Worm (Caenorhabditis elegans): Measurements from ENCODE around the gene fubl-1.

The fubl-1 gene

DNA sequence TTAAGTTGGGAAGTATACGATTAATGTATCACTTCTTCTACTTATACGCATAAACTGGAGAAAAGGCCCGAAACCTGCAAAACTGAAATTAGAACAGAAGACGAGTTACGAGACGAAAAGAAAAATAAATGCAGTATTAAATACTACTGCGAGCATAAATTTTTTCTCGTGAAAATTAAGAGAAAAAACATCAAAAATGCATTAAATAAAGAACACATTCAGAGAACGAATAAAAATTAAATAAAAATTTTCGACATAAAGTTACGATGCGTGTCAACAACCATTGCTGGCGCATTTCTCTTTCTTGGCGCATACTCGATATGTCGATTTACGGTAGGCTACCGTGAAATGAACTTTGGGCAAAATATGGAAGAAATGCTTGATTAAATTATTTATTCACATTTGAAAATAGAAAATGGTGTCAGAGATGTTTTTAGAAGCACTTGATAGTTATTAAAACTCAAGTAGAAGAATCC lies 33.8 kb downstream of the fubl-1 start, which contains the start of the genes ZK856.19 and ZK856.11:
Gene ZK856.19 (minus strand): TSS at position 51 of the 476 bp plus-strand sequence.
Gene ZK856.11 (minus strand): TSS at position 76 of the 476 bp plus-strand sequence.
- TF ChIP-seq ama-1 (optimal IDR thresholded peaks at IDR 0.05): peak; percentile 6
- no peak for TF ChIP-seq hlh-17 (GFP tag; optimal IDR thresholded peaks at IDR 0.05; ENCODE audit: borderline replicate concordance)
- peak; percentile 21 to 47 (median 40) for TF ChIP-seq ceh-82 (tag; optimal IDR thresholded peaks at IDR 0.05)
- peak; percentile 50 for TF ChIP-seq lir-3 (tag; optimal IDR thresholded peaks at IDR 0.05; ENCODE audit: poor library complexity)
- TF ChIP-seq rnt-1 (tag; optimal IDR thresholded peaks at IDR 0.05): peak; percentile 70
- no peak for TF ChIP-seq hpl-2 (GFP tag; optimal IDR thresholded peaks at IDR 0.05)
- no peak for TF ChIP-seq nhr-12 (tag; optimal IDR thresholded peaks at IDR 0.05)
- TF ChIP-seq snpc-4 (tag; optimal IDR thresholded peaks at IDR 0.05): peak; percentile 69
- peak; percentile 58 to 73 (median 72) for TF ChIP-seq dpl-1 (GFP tag; optimal IDR thresholded peaks at IDR 0.05)
- TF ChIP-seq mdl-1 (tag; optimal IDR thresholded peaks at IDR 0.05): no peak
- no peak for TF ChIP-seq aha-1 (tag; optimal IDR thresholded peaks at IDR 0.05)
- TF ChIP-seq swsn-7 (tag; optimal IDR thresholded peaks at IDR 0.05): peak; percentile 77
- TF ChIP-seq ceh-90 (tag; optimal IDR thresholded peaks at IDR 0.05): no peak
- peak; percentile 70 to 75 for TF ChIP-seq lin-35 (GFP tag; optimal IDR thresholded peaks at IDR 0.05)
- TF ChIP-seq lin-13 (GFP tag; optimal IDR thresholded peaks at IDR 0.05): peak; percentile 1
- peak; percentile 83 for TF ChIP-seq nhr-47 (tag; optimal IDR thresholded peaks at IDR 0.05)
- TF ChIP-seq dsc-1 (tag; optimal IDR thresholded peaks at IDR 0.05): peak; percentile 69
- TF ChIP-seq ceh-63 (GFP tag; optimal IDR thresholded peaks at IDR 0.05): no peak
- TF ChIP-seq blmp-1 (tag; optimal IDR thresholded peaks at IDR 0.05): peak; percentile 76
- TF ChIP-seq C16A3.4 (tag; optimal IDR thresholded peaks at IDR 0.05): peak; percentile 68
- TF ChIP-seq nhr-76 (tag; optimal IDR thresholded peaks at IDR 0.05): no peak
- TF ChIP-seq sptf-1 (tag; optimal IDR thresholded peaks at IDR 0.05): no peak
- no peak for TF ChIP-seq unc-30 (tag; optimal IDR thresholded peaks at IDR 0.05)
- no peak for TF ChIP-seq C04F5.9 (tag; optimal IDR thresholded peaks at IDR 0.05)
- TF ChIP-seq fkh-8 (tag; optimal IDR thresholded peaks at IDR 0.05): no peak
- peak; percentile 37 for TF ChIP-seq lin-39 (tag; optimal IDR thresholded peaks at IDR 0.05)
- peak; percentile 63 to 74 for TF ChIP-seq efl-1 (optimal IDR thresholded peaks at IDR 0.05)
- peak; percentile 66 to 97 for TF ChIP-seq efl-1 (GFP tag; optimal IDR thresholded peaks at IDR 0.05 in 1 of 2)
- TF ChIP-seq elt-2 (tag; optimal IDR thresholded peaks at IDR 0.05): peak; percentile 31
- TF ChIP-seq elt-3 (tag; optimal IDR thresholded peaks at IDR 0.05): peak in 2 of 6 experiments; percentile 2 to 18
- no peak for TF ChIP-seq alr-1 (tag; optimal IDR thresholded peaks at IDR 0.05; ENCODE audit: borderline replicate concordance)
- TF ChIP-seq aly-2 (tag; optimal IDR thresholded peaks at IDR 0.05): peak; percentile 39
- TF ChIP-seq lin-15B (tag; optimal IDR thresholded peaks at IDR 0.05): peak; percentile 78
- peak; percentile 58 for TF ChIP-seq isw-1 (GFP tag; IDR thresholded peaks at IDR 0.05)
- no peak for TF ChIP-seq zag-1 (tag; optimal IDR thresholded peaks at IDR 0.05)
- TF ChIP-seq sup-37 (GFP tag; optimal IDR thresholded peaks at IDR 0.05): no peak
- TF ChIP-seq skn-1 (tag; optimal IDR thresholded peaks at IDR 0.05): peak; percentile 37
- peak; percentile 69 for TF ChIP-seq lin-14 (GFP tag; optimal IDR thresholded peaks at IDR 0.05)
- TF ChIP-seq lsy-2 (tag; optimal IDR thresholded peaks at IDR 0.05): peak; percentile 79 to 88
- no peak for TF ChIP-seq tlp-1 (tag; optimal IDR thresholded peaks at IDR 0.05)
- peak; percentile 86 for TF ChIP-seq nhr-85 (tag)
- no peak for TF ChIP-seq hlh-4 (tag; optimal IDR thresholded peaks at IDR 0.05)
- TF ChIP-seq ceh-88 (GFP tag; IDR thresholded peaks at IDR 0.05): no peak
- TF ChIP-seq fkh-4 (tag; optimal IDR thresholded peaks at IDR 0.05; ENCODE audit: borderline replicate concordance): no peak
- no peak for TF ChIP-seq mef-2 (tag; optimal IDR thresholded peaks at IDR 0.05)
- TF ChIP-seq Y116A8C.19 (tag; optimal IDR thresholded peaks at IDR 0.05; ENCODE audit: borderline replicate concordance): no peak
- TF ChIP-seq ets-5 (GFP tag; IDR thresholded peaks at IDR 0.05): no peak
- no peak for TF ChIP-seq ces-1 (GFP tag; optimal IDR thresholded peaks at IDR 0.05)
- peak; percentile 24 for TF ChIP-seq nhr-77 (tag; optimal IDR thresholded peaks at IDR 0.05)
- TF ChIP-seq nhr-11 (tag; optimal IDR thresholded peaks at IDR 0.05): peak; percentile 33
- peak; percentile 88 for TF ChIP-seq mep-1 (tag; optimal IDR thresholded peaks at IDR 0.05)
- no peak for TF ChIP-seq nhr-237 (tag; optimal IDR thresholded peaks at IDR 0.05)
- peak; percentile 55; the same call in 1 of the 2 replicates for TF ChIP-seq grh-1 (GFP tag; IDR thresholded peaks at IDR 0.05)
- no peak for TF ChIP-seq unc-98 (GFP tag; IDR thresholded peaks at IDR 0.05)
